Worm (Caenorhabditis elegans): ENCODE measurements around the gene sdz-32.

DNA sequence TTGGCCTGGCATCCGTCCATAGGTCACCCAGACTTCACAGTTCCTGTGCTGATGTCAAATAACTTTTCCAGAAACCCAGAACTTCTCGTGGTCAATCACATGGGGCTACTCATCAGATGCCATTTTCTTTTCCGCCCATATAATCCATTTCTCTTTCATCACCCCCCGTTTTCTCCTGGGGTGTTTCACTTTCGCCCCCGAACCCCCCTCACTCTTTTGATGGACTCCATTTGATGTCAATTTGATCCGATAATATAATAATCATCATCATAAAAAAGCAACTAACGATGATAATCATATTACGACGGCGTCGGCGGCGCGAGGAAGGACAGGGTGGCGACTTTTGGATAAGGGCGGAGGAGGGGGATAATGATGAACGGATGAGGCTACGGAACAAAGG lies 35.6 kb upstream of the sdz-32 start:
- TF ChIP-seq flt-1 (GFP tag; IDR thresholded peaks at IDR 0.05) (no peak), ztf-23 (GFP tag; IDR thresholded peaks at IDR 0.05) (no peak), tab-1 (GFP tag; IDR thresholded peaks at IDR 0.05) (no peak), cog-1 (tag; optimal IDR thresholded peaks at IDR 0.05) (no peak), T22C8.4 (GFP tag; IDR thresholded peaks at IDR 0.05) (no peak)

Measured in whole organism, midembryonic.